Worm (Caenorhabditis elegans) whole organism, young adult: ENCODE measurements around the gene Y69A2AR.50.

Experiments
- F39B2.1 ChIP-seq: fragments of 200-800 bp; sonication (Bioruptor generic); IDR thresholded peaks from 2 replicates; pipeline ENCODE4 v1.3.6; 2022; ENCODE audit warnings: missing genetic modification reagents, missing genetic modification characterization, missing compliant biosample characterization
- ZK185.1 ChIP-seq: sonication (generic microtip); optimal IDR thresholded peaks from 2 replicates; lab custom pipeline; 2016; ENCODE audit warnings: mild to moderate bottlenecking, missing genetic modification characterization, missing compliant biosample characterization; ENCODE audit not compliant: poor library complexity, severe bottlenecking
- gei-17 ChIP-seq: fragments of 200-800 bp; sonication (Bioruptor generic); optimal IDR thresholded peaks from 2 replicates; lab custom pipeline; 2018; ENCODE audit warnings: mild to moderate bottlenecking, missing genetic modification characterization, missing compliant biosample characterization
- hlh-26 ChIP-seq: fragments of 200-800 bp; sonication (Bioruptor generic); conservative IDR thresholded peaks from 2 replicates; pipeline ENCODE4 v1.3.6; 2022; ENCODE audit warnings: missing genetic modification reagents, missing genetic modification characterization, missing compliant biosample characterization
- rec-8 ChIP-seq, 2 experiments: sonication (generic microtip); optimal IDR thresholded peaks; 2 replicates each; lab custom pipeline; 2016; ENCODE audit warnings: mild to moderate bottlenecking in 2 of 2, missing genetic modification characterization in 2 of 2, missing genetic modification reagents in 2 of 2, missing genotype in 2 of 2, missing biosample characterization in 1 of 2, missing compliant biosample characterization in 1 of 2, moderate library complexity in 1 of 2
- snpc-4 ChIP-seq, 5 experiments: fragments of 150-350 bp in 1 of 5; sonication (generic microtip) in 4 of 5; optimal IDR thresholded peaks; 2 replicates each; lab custom pipeline; 2014 to 2018; ENCODE audit warnings: missing genetic modification characterization in 5 of 5, missing biosample characterization in 3 of 5, antibody characterized with exemption in 2 of 5, mild to moderate bottlenecking in 2 of 5, missing compliant biosample characterization in 2 of 5, missing genotype in 2 of 5, moderate library complexity in 2 of 5, missing genetic modification reagents in 1 of 5
- ztf-26 ChIP-seq: sonication (generic microtip); optimal IDR thresholded peaks from 2 replicates; lab custom pipeline; 2017; ENCODE audit warnings: missing genetic modification characterization, missing compliant biosample characterization

DNA sequence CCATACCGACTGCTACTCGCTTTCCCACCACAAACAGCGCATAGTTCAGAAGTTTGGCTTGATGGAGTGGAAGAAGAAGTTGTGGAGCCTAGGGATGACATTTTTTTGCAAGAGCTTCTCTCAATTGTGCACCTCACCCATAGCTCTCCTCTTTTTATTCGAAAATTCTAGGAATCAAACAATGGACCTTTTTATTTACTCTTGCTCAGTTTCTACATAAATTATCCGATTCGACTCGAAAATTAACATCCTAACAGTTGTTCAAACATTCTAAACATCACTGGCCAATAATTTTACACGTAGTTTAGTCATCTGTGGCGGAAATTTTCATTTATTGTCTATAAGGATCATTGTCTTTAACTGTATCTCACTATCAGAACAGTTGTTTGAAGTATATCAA is 19.3 kb downstream of the Y69A2AR.50 start, which contains the start of gene nhr-242:
- TF ChIP-seq rec-8 (tag; optimal IDR thresholded peaks at IDR 0.05; lab: Kevin White, UChicago) (no peak), hlh-26 (no peak), gei-17 (GFP tag; lab: Kevin White, UChicago) (no peak), F39B2.1 (GFP tag; lab: Robert Waterston, UW) (no peak), ZK185.1 (no peak), snpc-4 (GFP tag; optimal IDR thresholded peaks at IDR 0.05; lab: Kevin White, UChicago) (no peak), snpc-4 (tag; optimal IDR thresholded peaks at IDR 0.05; lab: Kevin White, UChicago) (no peak), ztf-26 (tag; lab: Kevin White, UChicago) (no peak)
